Worm (Caenorhabditis elegans) whole organism, young adult: ENCODE results near the gene acy-2.

Experiments used
- K12H6.12 ChIP-seq: fragments of 200-800 bp; sonication (Bioruptor generic); optimal IDR thresholded peaks from 2 replicates; lab custom pipeline; 2018; ENCODE audit warnings: mild to moderate bottlenecking, missing genetic modification characterization, missing compliant biosample characterization
- aptf-2 ChIP-seq: fragments of 200-800 bp; sonication (Bioruptor generic); conservative IDR thresholded peaks from 2 replicates; pipeline ENCODE4 v1.3.6; 2022; ENCODE audit warnings: missing genetic modification reagents, missing genetic modification characterization, missing compliant biosample characterization
- ceh-100 ChIP-seq: fragments of 200-800 bp; sonication (Bioruptor generic); IDR thresholded peaks from 2 replicates; pipeline ENCODE4 v1.3.6; 2022; ENCODE audit warnings: missing genetic modification reagents, missing genetic modification characterization, missing compliant biosample characterization
- lsy-27 ChIP-seq: sonication (generic microtip); optimal IDR thresholded peaks from 2 replicates; lab custom pipeline; 2017; ENCODE audit warnings: missing genetic modification characterization, mild to moderate bottlenecking, missing compliant biosample characterization, antibody characterized with exemption, missing genotype, borderline replicate concordance; ENCODE audit not compliant: insufficient read depth
- madf-8 ChIP-seq: fragments of 200-800 bp; sonication (Bioruptor generic); conservative IDR thresholded peaks from 2 replicates; pipeline ENCODE4 v1.3.6; 2022; ENCODE audit warnings: missing genetic modification reagents, missing genetic modification characterization, missing compliant biosample characterization
- mel-28 ChIP-seq: sonication (generic microtip); optimal IDR thresholded peaks from 2 replicates; lab custom pipeline; 2016; ENCODE audit warnings: borderline replicate concordance, mild to moderate bottlenecking, missing genetic modification characterization, missing compliant biosample characterization
- unc-130 ChIP-seq: sonication (generic microtip); optimal IDR thresholded peaks from 2 replicates; lab custom pipeline; 2016; ENCODE audit warnings: missing genetic modification reagents, missing genetic modification characterization, missing compliant biosample characterization
- xnd-1 ChIP-seq: sonication (generic microtip); optimal IDR thresholded peaks from 2 replicates; lab custom pipeline; 2016; ENCODE audit warnings: missing genotype, missing genetic modification reagents, missing genetic modification characterization, missing compliant biosample characterization
- ztf-6 ChIP-seq: fragments of 200-800 bp; sonication (Bioruptor generic); IDR thresholded peaks from 2 replicates; pipeline ENCODE4 v1.3.6; 2022; ENCODE audit warnings: missing genetic modification reagents, missing genetic modification characterization, missing compliant biosample characterization

- no peak for TF ChIP-seq lsy-27 (tag; lab: Kevin White, UChicago)
- no peak for TF ChIP-seq unc-130 (GFP tag; lab: Kevin White, UChicago)
- no peak for TF ChIP-seq ceh-100
- TF ChIP-seq K12H6.12 (tag; lab: Kevin White, UChicago): no peak
- TF ChIP-seq xnd-1 (tag; lab: Kevin White, UChicago): no peak
- no peak for TF ChIP-seq aptf-2
- TF ChIP-seq ztf-6: no peak
- no peak for TF ChIP-seq madf-8 (GFP tag; lab: Robert Waterston, UW)
- TF ChIP-seq mel-28 (tag; lab: Kevin White, UChicago): no peak
Observed at ce11 chrV:5972582-5972981, 3.2 kb upstream of the acy-2 start.
